Fruit fly (Drosophila melanogaster) whole organism, embryonic: ENCODE results near the gene Mco4.

Experiments used
- ATbp ChIP-seq: fragments of 200-800 bp; sonication (Bioruptor generic); optimal IDR thresholded peaks from 2 replicates; lab custom pipeline; 2017; ENCODE audit warnings: missing biosample characterization, mild to moderate bottlenecking, missing genetic modification characterization, missing genetic modification reagents
- CG10209 ChIP-seq: fragments of 200-800 bp; sonication (Bioruptor generic); optimal IDR thresholded peaks from 3 replicates; lab custom pipeline; 2017; ENCODE audit warnings: missing biosample characterization, mild to moderate bottlenecking, missing genetic modification characterization, missing genetic modification reagents
- CG10565 ChIP-seq: fragments of 200-800 bp; sonication (Bioruptor generic); optimal IDR thresholded peaks from 3 replicates; lab custom pipeline; 2016; ENCODE audit warnings: missing biosample characterization, mild to moderate bottlenecking, missing genetic modification characterization
- CG13287 ChIP-seq: fragments of 200-800 bp; sonication (Bioruptor generic); IDR thresholded peaks from 2 replicates; pipeline ENCODE4 v1.3.6; 2022; ENCODE audit warnings: missing biosample characterization, missing genetic modification characterization; ENCODE audit not compliant: partially characterized antibody
- CG14667 ChIP-seq: fragments of 200-800 bp; sonication (Bioruptor generic); IDR thresholded peaks from 2 replicates; pipeline ENCODE4 v1.3.6; 2022; ENCODE audit warnings: missing biosample characterization, missing genetic modification characterization
- CG15514 ChIP-seq: fragments of 200-800 bp; sonication (Bioruptor generic); optimal IDR thresholded peaks from 3 replicates; lab custom pipeline; 2017; ENCODE audit warnings: missing biosample characterization, missing genetic modification characterization, mild to moderate bottlenecking, moderate library complexity, missing genetic modification reagents
- CG18262 ChIP-seq: fragments of 200-800 bp; optimal IDR thresholded peaks from 3 replicates; lab custom pipeline; 2019; ENCODE audit warnings: missing biosample characterization, mild to moderate bottlenecking, missing genetic modification characterization, moderate library complexity
- CG18599 ChIP-seq: fragments of 200-800 bp; sonication (Bioruptor generic); optimal IDR thresholded peaks from 3 replicates; lab custom pipeline; 2017; ENCODE audit warnings: missing biosample characterization, missing genetic modification characterization, mild to moderate bottlenecking, moderate library complexity, missing genetic modification reagents
- CG2116 ChIP-seq: fragments of 200-800 bp; sonication (Bioruptor generic); optimal IDR thresholded peaks from 3 replicates; lab custom pipeline; 2018; ENCODE audit warnings: missing biosample characterization, mild to moderate bottlenecking, missing genetic modification characterization
- CG2712 ChIP-seq: fragments of 200-800 bp; optimal IDR thresholded peaks from 3 replicates; lab custom pipeline; 2019; ENCODE audit warnings: missing biosample characterization, mild to moderate bottlenecking, missing genetic modification characterization, moderate library complexity
- CG31441 ChIP-seq: fragments of 200-800 bp; sonication (Bioruptor generic); IDR thresholded peaks from 2 replicates; pipeline ENCODE4 v1.3.6; 2022; ENCODE audit warnings: missing biosample characterization, missing genetic modification characterization
- CG32767 ChIP-seq: fragments of 200-800 bp; sonication (Bioruptor generic); IDR thresholded peaks from 2 replicates; pipeline ENCODE4 v1.3.6; 2022; ENCODE audit warnings: missing biosample characterization, missing genetic modification characterization
- CG3847 ChIP-seq: fragments of 200-800 bp; sonication (Bioruptor generic); IDR thresholded peaks from 2 replicates; pipeline ENCODE4 v1.3.6; 2022; ENCODE audit warnings: missing biosample characterization, missing genetic modification characterization
- CG7556 ChIP-seq: fragments of 200-800 bp; sonication (Bioruptor generic); optimal IDR thresholded peaks from 2 replicates; lab custom pipeline; 2017; ENCODE audit warnings: missing biosample characterization, mild to moderate bottlenecking, missing genetic modification characterization
- CG7963 ChIP-seq: fragments of 200-800 bp; sonication (Bioruptor generic); IDR thresholded peaks from 3 replicates; pipeline ENCODE4 v1.3.6; 2022; ENCODE audit warnings: missing biosample characterization, missing genetic modification characterization; ENCODE audit not compliant: partially characterized antibody
- CG8359 ChIP-seq: fragments of 200-800 bp; sonication (Bioruptor generic); optimal IDR thresholded peaks from 2 replicates; lab custom pipeline; 2017; ENCODE audit warnings: missing biosample characterization, mild to moderate bottlenecking, missing genetic modification characterization, borderline replicate concordance
- D19A ChIP-seq: fragments of 200-800 bp; optimal IDR thresholded peaks from 3 replicates; lab custom pipeline; 2019; ENCODE audit warnings: missing biosample characterization, mild to moderate bottlenecking, missing genetic modification characterization, moderate library complexity
- Dbx ChIP-seq: fragments of 200-800 bp; sonication (Bioruptor generic); IDR thresholded peaks from 3 replicates; pipeline ENCODE4 v1.3.6; 2022; ENCODE audit warnings: missing biosample characterization, missing genetic modification characterization
- Dip3 ChIP-seq: fragments of 200-800 bp; sonication (Bioruptor generic); optimal IDR thresholded peaks from 3 replicates; lab custom pipeline; 2016; ENCODE audit warnings: missing biosample characterization, missing genetic modification characterization
- E2f2 ChIP-seq: fragments of 200-800 bp; sonication (Bioruptor generic); IDR thresholded peaks from 2 replicates; pipeline ENCODE4 v1.3.6; 2022; ENCODE audit warnings: missing biosample characterization, missing genetic modification characterization
- Elba2 ChIP-seq: fragments of 200-800 bp; sonication (Bioruptor generic); optimal IDR thresholded peaks from 3 replicates; lab custom pipeline; 2016; ENCODE audit warnings: missing biosample characterization, missing genetic modification characterization
- HHEX ChIP-seq: fragments of 200-800 bp; sonication (Bioruptor generic); optimal IDR thresholded peaks from 3 replicates; lab custom pipeline; 2017; ENCODE audit warnings: missing biosample characterization, mild to moderate bottlenecking, missing genetic modification characterization, missing genetic modification reagents
- Hand ChIP-seq: fragments of 200-800 bp; sonication (Bioruptor generic); optimal IDR thresholded peaks from 2 replicates; lab custom pipeline; 2017; ENCODE audit warnings: mild to moderate bottlenecking, missing biosample characterization, missing genetic modification reagents, missing genetic modification characterization
- Hey ChIP-seq: fragments of 200-800 bp; sonication (Bioruptor generic); optimal IDR thresholded peaks from 3 replicates; lab custom pipeline; 2018; ENCODE audit warnings: missing biosample characterization, mild to moderate bottlenecking, missing genetic modification characterization
- HmgZ ChIP-seq: fragments of 200-800 bp; sonication (Bioruptor generic); optimal IDR thresholded peaks from 2 replicates; lab custom pipeline; 2018; ENCODE audit warnings: missing biosample characterization, mild to moderate bottlenecking, missing genetic modification characterization
- Lpt ChIP-seq: fragments of >200 bp; optimal IDR thresholded peaks from 2 replicates; lab custom pipeline; 2018; ENCODE audit warnings: missing biosample characterization, missing genetic modification characterization
- Mes4 ChIP-seq: fragments of 200-800 bp; sonication (Bioruptor generic); optimal IDR thresholded peaks from 2 replicates; lab custom pipeline; 2016; ENCODE audit warnings: missing biosample characterization, missing genetic modification characterization
- Six4 ChIP-seq: fragments of 200-800 bp; sonication (Bioruptor generic); optimal IDR thresholded peaks from 2 replicates; lab custom pipeline; 2016; ENCODE audit warnings: missing biosample characterization, missing genetic modification characterization
- Usf ChIP-seq: fragments of 200-800 bp; sonication (Bioruptor generic); optimal IDR thresholded peaks from 2 replicates; lab custom pipeline; 2017; ENCODE audit warnings: missing genotype, missing biosample characterization, missing genetic modification characterization
- Xrp1 ChIP-seq: fragments of 200-800 bp; sonication (Bioruptor generic); IDR thresholded peaks from 2 replicates; pipeline ENCODE4 v1.3.6; 2022; ENCODE audit warnings: missing biosample characterization, missing genetic modification characterization
- YL-1 ChIP-seq: fragments of 200-800 bp; sonication (Bioruptor generic); optimal IDR thresholded peaks from 3 replicates; lab custom pipeline; 2017; ENCODE audit warnings: missing biosample characterization, mild to moderate bottlenecking, missing genetic modification characterization
- bcd ChIP-seq: fragments of 200-800 bp; sonication (Bioruptor generic); optimal IDR thresholded peaks from 2 replicates; lab custom pipeline; 2017; ENCODE audit warnings: missing biosample characterization, mild to moderate bottlenecking, missing genetic modification characterization
- cwo ChIP-seq: fragments of 200-800 bp; sonication (Bioruptor generic); optimal IDR thresholded peaks from 3 replicates; lab custom pipeline; 2017; ENCODE audit warnings: missing biosample characterization, missing genetic modification characterization, mild to moderate bottlenecking, moderate library complexity, missing genetic modification reagents
- dan ChIP-seq: fragments of 200-800 bp; sonication (Bioruptor generic); IDR thresholded peaks from 2 replicates; pipeline ENCODE4 v1.3.6; 2022; ENCODE audit warnings: missing biosample characterization, missing genetic modification characterization
- en ChIP-seq: fragments of 200-800 bp; sonication (Bioruptor generic); optimal IDR thresholded peaks from 2 replicates; lab custom pipeline; 2016; ENCODE audit warnings: missing biosample characterization, missing genetic modification characterization
- hbn ChIP-seq: fragments of 200-800 bp; sonication (Bioruptor generic); IDR thresholded peaks from 2 replicates; pipeline ENCODE4 v1.3.6; 2022; ENCODE audit warnings: missing biosample characterization, missing genetic modification characterization; ENCODE audit not compliant: partially characterized antibody
- jing ChIP-seq: fragments of 200-800 bp; sonication (Bioruptor generic); optimal IDR thresholded peaks from 2 replicates; lab custom pipeline; 2018; ENCODE audit warnings: missing biosample characterization, mild to moderate bottlenecking, missing genetic modification characterization
- lbe ChIP-seq: fragments of 200-800 bp; sonication (Bioruptor generic); optimal IDR thresholded peaks from 2 replicates; lab custom pipeline; 2016; ENCODE audit warnings: missing biosample characterization, mild to moderate bottlenecking, missing genetic modification characterization
- mld ChIP-seq: fragments of 200-800 bp; sonication (Bioruptor generic); IDR thresholded peaks from 3 replicates; pipeline ENCODE4 v1.3.6; 2022; ENCODE audit warnings: missing biosample characterization, missing genetic modification characterization; ENCODE audit not compliant: partially characterized antibody
- nerfin-1 ChIP-seq: fragments of 200-800 bp; sonication (Bioruptor generic); optimal IDR thresholded peaks from 3 replicates; lab custom pipeline; 2019; ENCODE audit warnings: missing biosample characterization, mild to moderate bottlenecking, missing genetic modification characterization, moderate library complexity
- onecut ChIP-seq: fragments of 200-800 bp; sonication (Bioruptor generic); IDR thresholded peaks from 2 replicates; pipeline ENCODE4 v1.3.6; 2022; ENCODE audit warnings: missing biosample characterization, missing genetic modification characterization
- psq ChIP-seq: fragments of 200-800 bp; sonication (Bioruptor generic); optimal IDR thresholded peaks from 2 replicates; lab custom pipeline; 2017; ENCODE audit warnings: missing biosample characterization, missing genetic modification characterization
- run ChIP-seq: fragments of 200-800 bp; sonication (Bioruptor generic); optimal IDR thresholded peaks from 3 replicates; lab custom pipeline; 2018; ENCODE audit warnings: missing biosample characterization, mild to moderate bottlenecking, missing genetic modification characterization
- schlank ChIP-seq: fragments of 200-800 bp; sonication (Bioruptor generic); optimal IDR thresholded peaks from 2 replicates; lab custom pipeline; 2018; ENCODE audit warnings: missing biosample characterization, mild to moderate bottlenecking, missing genetic modification characterization
- sna ChIP-seq: fragments of 200-800 bp; sonication (Bioruptor generic); IDR thresholded peaks from 2 replicates; pipeline ENCODE4 v1.3.6; 2022; ENCODE audit warnings: missing biosample characterization, missing genetic modification characterization; ENCODE audit not compliant: partially characterized antibody
- stwl ChIP-seq: fragments of 200-800 bp; sonication (Bioruptor generic); optimal IDR thresholded peaks from 3 replicates; lab custom pipeline; 2018; ENCODE audit warnings: missing biosample characterization, mild to moderate bottlenecking, missing genetic modification characterization, moderate library complexity
- tll ChIP-seq, 2 experiments: fragments of 200-800 bp in 1 of 2; fragments of >200 bp in 1 of 2; sonication (Bioruptor generic) in 1 of 2; optimal IDR thresholded peaks; 2 replicates each; lab custom pipeline; 2017 to 2019; ENCODE audit warnings: missing biosample characterization in 2 of 2, missing genetic modification characterization in 2 of 2, mild to moderate bottlenecking in 1 of 2, moderate library complexity in 1 of 2
- tna ChIP-seq: fragments of 200-800 bp; sonication (Bioruptor generic); IDR thresholded peaks from 2 replicates; pipeline ENCODE4 v1.3.6; 2022; ENCODE audit warnings: missing biosample characterization, missing genetic modification characterization; ENCODE audit not compliant: partially characterized antibody
- zfh2 ChIP-seq: fragments of 200-800 bp; sonication (Bioruptor generic); optimal IDR thresholded peaks from 2 replicates; lab custom pipeline; 2016; ENCODE audit warnings: missing biosample characterization, missing genetic modification characterization

The Mco4 gene

DNA sequence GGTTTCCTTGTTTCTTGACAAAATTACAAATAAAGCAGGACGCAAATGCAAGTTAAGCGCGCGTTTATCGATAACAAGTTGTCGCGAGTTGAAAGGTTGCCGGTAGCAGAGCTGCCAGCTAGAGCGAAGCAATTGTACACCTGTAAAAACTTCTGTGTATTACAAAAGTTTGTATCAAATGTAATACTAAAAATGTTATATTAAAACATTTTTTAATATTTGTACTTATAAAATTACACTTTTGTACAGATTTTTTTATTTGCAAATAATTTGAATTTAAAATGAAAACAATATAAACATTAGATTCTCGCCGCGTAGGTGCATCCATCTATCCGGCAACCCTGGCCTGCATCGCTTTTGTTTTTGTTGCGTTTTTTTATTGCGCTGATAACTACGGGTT is 11.3 kb downstream of the Mco4 start, which contains the start of the genes CG8142 and Ucp4A (continued):
- TF ChIP-seq ATbp (GFP tag; lab: Kevin White, UChicago) (peak; percentile 70), cwo (peak; percentile 81), CG18599 (GFP tag; lab: Kevin White, UChicago) (peak; percentile 93), onecut (GFP tag; lab: Robert Waterston, UW) (peak; percentile 82), CG8359 (GFP tag; lab: Kevin White, UChicago) (peak; percentile 53), en (GFP tag; lab: Kevin White, UChicago) (no peak), mld (GFP tag; lab: Robert Waterston, UW) (no peak), tna (GFP tag; lab: Robert Waterston, UW) (no peak), Six4 (GFP tag; lab: Kevin White, UChicago) (peak; percentile 87), CG7963 (no peak), CG14667 (GFP tag; lab: Robert Waterston, UW) (peak; percentile 96), CG2116 (GFP tag; lab: Kevin White, UChicago) (peak; percentile 76), E2f2 (GFP tag; lab: Robert Waterston, UW) (peak; percentile 86), HmgZ (tag; lab: Kevin White, UChicago) (peak; percentile 85), Xrp1 (peak; percentile 98), Lpt (GFP tag; lab: Kevin White, UChicago) (no peak), CG2712 (peak; percentile 94), schlank (tag; lab: Kevin White, UChicago) (peak; percentile 51), hbn (GFP tag; lab: Robert Waterston, UW) (no peak), zfh2 (peak; percentile 62), CG10209 (GFP tag; lab: Kevin White, UChicago) (peak; percentile 93), CG3847 (GFP tag; lab: Robert Waterston, UW) (peak; percentile 98), CG32767 (GFP tag; lab: Robert Waterston, UW) (peak; percentile 95), Dbx (peak; percentile 92; the same call in 2 of the 3 replicates), dan (peak; percentile 80), stwl (tag; lab: Kevin White, UChicago) (peak; percentile 80), nerfin-1 (tag; lab: Kevin White, UChicago) (peak; percentile 88), lbe (peak; percentile 80), Hey (tag; lab: Kevin White, UChicago) (no peak), CG31441 (peak; percentile 93), HHEX (GFP tag; lab: Kevin White, UChicago) (peak; percentile 82), CG7556 (GFP tag; lab: Kevin White, UChicago) (peak; percentile 87), Mes4 (GFP tag; lab: Kevin White, UChicago) (peak; percentile 7), D19A (peak; percentile 85), Hand (GFP tag; lab: Kevin White, UChicago) (peak; percentile 41), sna (GFP tag; lab: Robert Waterston, UW) (no peak), CG13287 (GFP tag; lab: Robert Waterston, UW) (no peak; the same call in 1 of the 2 replicates), YL-1 (GFP tag; lab: Kevin White, UChicago) (peak; percentile 41), psq (GFP tag; lab: Kevin White, UChicago) (peak; percentile 75), run (tag; lab: Kevin White, UChicago) (peak; percentile 65), bcd (peak; percentile 93), Usf (GFP tag; lab: Kevin White, UChicago) (peak; percentile 83), CG18262 (tag; lab: Kevin White, UChicago) (peak; percentile 91), tll (GFP tag; optimal IDR thresholded peaks at IDR 0.05; lab: Kevin White, UChicago) (peak in 1 of 2 experiments; percentile 7), Elba2 (GFP tag; lab: Kevin White, UChicago) (peak; percentile 48), CG15514 (GFP tag; lab: Kevin White, UChicago) (peak; percentile 85), Dip3 (GFP tag; lab: Kevin White, UChicago) (peak; percentile 62), jing (GFP tag; lab: Kevin White, UChicago) (no peak), CG10565 (GFP tag; lab: Kevin White, UChicago) (peak; percentile 23)
